Worm (Caenorhabditis elegans) whole organism, L4/young adult: ENCODE measurements around the gene R04B5.7.

Experiments
- W03F9.2 ChIP-seq: fragments of 150-350 bp; optimal IDR thresholded peaks from 2 replicates; lab custom pipeline; 2014; ENCODE audit warnings: missing biosample characterization, missing genetic modification characterization
- dao-5 ChIP-seq: sonication (generic microtip); optimal IDR thresholded peaks from 2 replicates; lab custom pipeline; 2016; ENCODE audit warnings: missing genotype, missing genetic modification characterization, moderate library complexity, missing compliant biosample characterization
- him-1 ChIP-seq: sonication (generic microtip); optimal IDR thresholded peaks from 2 replicates; lab custom pipeline; 2016; ENCODE audit warnings: missing genotype, missing genetic modification reagents, missing genetic modification characterization, missing compliant biosample characterization

R04B5.7 gene

DNA sequence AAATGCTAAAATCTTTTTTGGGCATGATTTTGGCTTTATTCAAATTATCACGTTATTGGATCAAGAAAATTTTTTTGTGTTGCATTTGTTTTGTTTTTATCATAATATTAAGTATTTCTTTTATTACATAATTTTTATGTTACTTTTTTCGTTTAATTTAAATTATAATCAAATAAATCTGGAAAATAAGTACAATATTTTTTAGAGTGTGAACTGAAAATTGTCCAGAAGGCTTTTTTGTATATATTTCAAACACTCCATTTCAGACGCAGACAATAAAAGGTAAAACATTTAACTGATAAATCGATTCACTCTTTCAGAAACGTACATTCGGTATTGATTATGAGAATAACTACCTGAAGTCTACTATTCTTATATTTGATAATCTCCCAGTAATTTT, 16.9 kb upstream of the R04B5.7 start, which contains the start of gene C08B6.11:
C08B6.11 (plus strand) TSS at position 301 of the 400 bp plus-strand sequence.
- TF ChIP-seq dao-5 (no peak), him-1 (tag; lab: Kevin White, UChicago) (no peak), W03F9.2 (tag; lab: Kevin White, UChicago) (no peak)

DNA sequence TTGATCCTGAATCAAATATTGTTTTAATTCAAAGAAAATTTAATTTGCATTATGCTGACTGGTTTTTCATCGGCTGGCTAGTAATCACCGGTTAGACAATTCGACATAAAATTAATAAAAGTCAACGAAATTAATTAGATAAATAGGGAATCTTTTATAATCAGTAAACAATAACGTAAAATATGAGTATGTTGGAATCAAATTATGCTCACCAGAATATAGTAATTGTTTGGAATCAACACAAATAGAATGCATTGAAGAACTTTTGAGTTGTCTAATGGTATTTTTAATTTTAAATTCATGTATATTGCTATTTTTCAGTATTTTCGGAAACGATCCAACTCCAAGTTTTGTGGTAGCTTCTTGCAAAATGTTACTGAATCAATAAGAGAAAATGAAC, 15.1 kb upstream of the R04B5.7 start, which contains the start of gene C08B6.2:
C08B6.2 (plus strand) TSS at position 301 of the 400 bp plus-strand sequence.
- TF ChIP-seq W03F9.2 (tag; lab: Kevin White, UChicago) (no peak), dao-5 (no peak), him-1 (tag; lab: Kevin White, UChicago) (no peak)

DNA sequence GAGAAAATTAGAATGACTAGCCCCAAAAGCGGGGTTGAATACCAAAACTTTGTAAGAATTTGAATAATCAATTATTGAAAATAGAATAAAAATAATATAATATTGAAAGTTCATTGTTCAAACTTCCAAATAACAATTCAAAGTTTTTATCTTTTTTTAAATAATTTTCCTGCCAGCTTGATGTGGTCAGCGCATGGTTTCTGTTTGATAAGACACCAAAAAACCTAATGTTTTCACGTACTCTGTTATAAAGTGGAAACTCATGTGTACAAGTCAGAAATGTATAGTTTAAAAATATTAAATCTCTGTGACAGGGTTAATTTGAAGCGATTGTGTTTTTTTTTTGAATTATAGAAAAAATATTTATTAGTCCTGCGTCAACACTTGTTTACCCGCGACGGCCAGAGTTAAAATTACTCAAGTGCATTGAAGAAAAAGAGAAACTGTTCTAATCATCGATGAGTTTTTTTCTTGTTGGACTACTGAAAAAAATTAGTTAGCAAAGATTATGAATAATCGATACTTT, 14.5 kb upstream of the R04B5.7 start, which contains the start of gene ugt-17:
ugt-17 (minus strand) TSS at position 180 of the 526 bp plus-strand sequence.
- TF ChIP-seq him-1 (tag; lab: Kevin White, UChicago), result no peak
- no peak for TF ChIP-seq dao-5
- no peak for TF ChIP-seq W03F9.2 (tag; lab: Kevin White, UChicago)

DNA sequence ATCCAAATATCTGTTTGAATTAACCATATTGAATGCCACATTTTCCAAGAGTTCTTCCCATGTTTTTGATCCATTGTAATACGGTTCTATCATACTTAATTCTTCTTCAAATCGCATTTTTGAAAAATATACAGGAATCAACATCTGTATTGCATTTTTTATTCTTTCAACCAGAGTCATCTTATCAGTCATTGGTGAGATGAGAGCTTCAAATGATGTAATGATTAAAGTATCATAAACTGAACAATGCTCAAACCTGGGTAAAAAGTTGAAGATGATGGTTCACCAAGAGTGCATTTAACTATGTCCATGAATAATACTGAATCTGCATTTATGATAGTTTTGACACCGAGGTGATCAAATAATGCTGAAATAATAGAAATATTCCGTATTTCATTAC, 13.4 kb upstream of the R04B5.7 start:
- no peak for TF ChIP-seq him-1 (tag; lab: Kevin White, UChicago)
- no peak for TF ChIP-seq W03F9.2 (tag; lab: Kevin White, UChicago)
- TF ChIP-seq dao-5, result no peak

DNA sequence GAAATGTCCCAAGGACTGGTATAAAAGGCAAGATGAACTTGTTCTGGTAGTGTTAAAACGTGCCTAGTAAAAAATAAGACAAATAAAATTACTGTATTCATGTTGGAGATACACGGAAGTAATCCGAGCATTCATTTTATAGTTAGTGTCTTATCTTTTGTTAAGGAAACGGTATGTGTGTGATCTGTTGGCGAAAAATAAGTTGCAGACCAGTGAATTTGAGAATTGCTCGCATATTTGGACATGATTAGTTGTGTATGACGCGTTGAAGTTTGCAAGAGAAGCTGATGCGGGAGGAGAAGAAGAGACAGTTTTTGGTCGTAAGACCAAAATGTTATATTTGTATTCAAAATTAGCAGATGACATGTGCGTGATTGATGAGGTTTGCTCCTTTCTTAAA, 11.6 kb upstream of the R04B5.7 start, which contains the start of gene C08B6.14:
C08B6.14 (minus strand) TSS at position 101 of the 400 bp plus-strand sequence.
- no peak for TF ChIP-seq him-1 (tag; lab: Kevin White, UChicago)
- no peak for TF ChIP-seq dao-5
- TF ChIP-seq W03F9.2 (tag; lab: Kevin White, UChicago), result no peak

DNA sequence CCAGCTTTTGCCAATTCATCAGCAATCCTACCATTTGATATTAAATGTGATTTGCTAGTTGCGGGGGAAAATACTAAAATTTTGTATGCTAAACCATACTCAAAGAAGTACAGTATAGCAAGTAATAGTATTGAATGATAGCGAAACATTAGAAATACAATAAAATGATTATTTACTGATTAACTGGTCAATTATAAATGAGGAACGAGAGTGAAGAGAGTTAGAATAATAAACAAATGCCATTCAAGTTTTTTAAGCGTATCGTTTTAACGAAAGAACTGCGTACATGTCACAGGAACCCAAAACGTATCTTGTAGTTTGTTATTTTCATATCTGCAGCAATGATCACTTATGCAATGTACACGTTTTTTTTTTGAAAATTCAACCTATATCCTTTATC, 8.1 kb upstream of the R04B5.7 start, which contains the start of gene ugt-47:
ugt-47 (minus strand) TSS at position 169 of the 400 bp plus-strand sequence.
- TF ChIP-seq W03F9.2 (tag; lab: Kevin White, UChicago) (no peak), dao-5 (no peak), him-1 (tag; lab: Kevin White, UChicago) (no peak)

DNA sequence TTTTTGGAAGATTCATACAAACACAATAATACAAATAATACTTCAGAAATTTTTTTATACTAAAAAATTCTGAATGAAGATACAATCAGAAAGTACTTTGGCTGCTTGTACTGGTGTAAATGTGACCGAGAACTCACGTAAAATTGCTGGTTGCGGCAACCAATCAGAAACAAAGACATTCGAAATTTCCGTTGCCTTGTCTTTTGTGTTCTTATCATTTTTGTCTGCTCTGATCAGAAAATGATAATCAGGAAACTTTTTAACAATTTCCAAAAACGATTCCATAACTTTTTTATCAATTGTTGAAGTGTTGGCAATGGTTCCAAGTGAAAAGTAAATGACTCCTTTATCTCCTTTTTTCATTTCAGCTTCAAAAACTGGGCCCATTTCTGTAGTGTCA, 6.6 kb upstream of the R04B5.7 start:
- TF ChIP-seq dao-5, result no peak
- TF ChIP-seq W03F9.2 (tag; lab: Kevin White, UChicago), result no peak
- no peak for TF ChIP-seq him-1 (tag; lab: Kevin White, UChicago)

DNA sequence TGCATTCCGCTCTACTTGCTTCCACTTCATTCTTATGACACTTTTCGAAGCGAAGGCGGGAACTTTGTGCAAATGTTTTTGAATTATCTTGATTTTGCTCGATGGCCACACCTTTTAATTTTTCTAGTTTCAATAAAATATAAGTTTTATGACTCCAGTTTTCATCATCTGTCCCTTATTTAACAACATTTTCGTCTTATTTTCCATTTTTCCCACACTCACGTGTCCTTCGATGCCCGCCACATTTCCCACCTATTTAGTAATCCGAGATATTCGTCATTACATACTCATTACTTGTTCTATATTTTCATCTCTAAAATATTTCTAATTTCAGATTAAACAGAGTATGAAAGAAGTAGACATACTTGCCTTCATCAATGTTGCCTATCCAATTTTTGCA, 4.0 kb upstream of the R04B5.7 start, which contains the start of gene srd-49:
srd-49 (plus strand) TSS at position 301 of the 400 bp plus-strand sequence.
- TF ChIP-seq W03F9.2 (tag; lab: Kevin White, UChicago) (no peak), dao-5 (no peak), him-1 (tag; lab: Kevin White, UChicago) (no peak)

DNA sequence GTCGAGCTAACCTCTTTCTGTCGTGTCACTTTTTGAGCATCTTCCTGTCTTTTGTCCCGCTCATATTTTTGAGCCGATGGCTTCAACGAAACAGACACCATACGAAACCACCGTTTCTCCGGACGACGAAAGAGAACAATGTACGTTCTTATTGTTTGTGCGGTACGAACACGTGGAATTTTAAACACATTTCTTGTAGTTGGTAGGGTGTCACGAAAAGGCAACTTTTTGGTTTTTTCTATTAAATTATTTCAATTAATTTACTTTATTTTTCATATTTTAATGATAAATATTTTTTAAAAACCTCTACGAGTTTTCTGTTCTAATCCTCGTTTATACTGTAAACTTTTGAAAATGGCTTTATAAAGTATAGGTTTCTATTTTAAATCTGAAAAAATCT, 791 bp upstream of the R04B5.7 start, which contains the start of gene R04B5.11:
R04B5.11 (minus strand) TSS at position 101 of the 400 bp plus-strand sequence.
- TF ChIP-seq him-1 (tag; lab: Kevin White, UChicago), result no peak
- TF ChIP-seq dao-5, result no peak
- no peak for TF ChIP-seq W03F9.2 (tag; lab: Kevin White, UChicago)

DNA sequence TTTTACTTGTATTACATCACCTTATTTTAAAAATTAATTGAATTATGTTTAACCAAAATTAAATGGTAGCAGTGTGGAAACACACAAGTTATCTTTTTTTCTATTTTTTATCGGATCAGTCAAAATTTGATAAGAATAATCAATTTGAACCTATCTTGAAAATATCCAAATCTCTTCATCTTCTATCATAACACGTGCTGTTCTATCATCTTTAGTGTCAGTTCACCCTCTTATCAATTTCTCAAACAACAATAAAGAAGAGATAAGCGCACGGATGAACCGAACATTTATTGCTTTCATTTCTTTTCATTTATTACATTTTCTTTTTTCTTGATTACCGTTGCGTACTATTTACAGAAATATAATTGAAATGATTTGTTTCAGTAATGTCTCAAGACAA, 3.3 kb downstream of the R04B5.7 start, which contains the start of gene R04B5.5:
R04B5.5 (plus strand) TSS at position 378 of the 400 bp plus-strand sequence.
- TF ChIP-seq dao-5 (no peak), W03F9.2 (tag; lab: Kevin White, UChicago) (no peak)

DNA sequence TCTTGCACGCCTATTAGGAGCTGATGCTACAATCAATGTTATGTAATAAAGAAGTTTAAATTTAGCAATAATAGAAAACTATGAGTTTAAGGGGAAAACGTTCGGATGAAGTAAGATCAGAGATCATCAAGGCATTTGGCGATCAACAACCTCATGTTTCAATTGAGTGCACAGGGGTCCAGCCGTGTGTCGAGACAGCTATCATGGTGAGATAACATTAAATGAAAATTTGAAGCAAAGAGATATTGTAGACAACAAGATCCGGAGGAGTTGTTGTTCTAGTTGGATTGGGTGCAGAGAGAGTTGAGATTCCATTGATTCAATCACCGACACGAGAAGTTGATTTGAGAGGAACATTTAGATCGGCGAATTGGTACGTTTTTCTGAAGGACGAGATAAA, 4.2 kb downstream of the R04B5.7 start:
- TF ChIP-seq him-1 (tag; lab: Kevin White, UChicago) (no peak), W03F9.2 (tag; lab: Kevin White, UChicago) (no peak), dao-5 (no peak)

DNA sequence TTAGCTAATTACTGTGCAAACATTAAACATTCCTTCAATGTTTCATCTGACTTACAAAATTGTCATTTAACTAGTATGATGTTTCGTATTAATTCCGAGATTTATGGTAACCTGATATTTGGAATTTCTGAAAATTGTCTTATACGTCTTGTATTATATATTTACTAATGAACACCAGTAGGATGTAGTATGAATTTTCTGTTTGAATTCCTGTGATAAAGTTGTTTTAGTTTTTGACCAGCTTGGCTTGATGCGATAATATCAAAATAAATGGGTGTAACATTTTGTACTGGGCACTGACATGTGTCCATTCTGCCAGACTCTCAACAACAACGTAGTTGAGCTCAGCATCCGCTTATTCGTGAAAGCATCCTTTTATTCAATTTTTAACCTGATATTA, 5.5 kb downstream of the R04B5.7 start, which contains the start of gene R04B5.6:
R04B5.6 (plus strand) TSS at position 301 of the 400 bp plus-strand sequence.
- TF ChIP-seq W03F9.2 (tag; lab: Kevin White, UChicago), result no peak
- no peak for TF ChIP-seq him-1 (tag; lab: Kevin White, UChicago)
- no peak for TF ChIP-seq dao-5

DNA sequence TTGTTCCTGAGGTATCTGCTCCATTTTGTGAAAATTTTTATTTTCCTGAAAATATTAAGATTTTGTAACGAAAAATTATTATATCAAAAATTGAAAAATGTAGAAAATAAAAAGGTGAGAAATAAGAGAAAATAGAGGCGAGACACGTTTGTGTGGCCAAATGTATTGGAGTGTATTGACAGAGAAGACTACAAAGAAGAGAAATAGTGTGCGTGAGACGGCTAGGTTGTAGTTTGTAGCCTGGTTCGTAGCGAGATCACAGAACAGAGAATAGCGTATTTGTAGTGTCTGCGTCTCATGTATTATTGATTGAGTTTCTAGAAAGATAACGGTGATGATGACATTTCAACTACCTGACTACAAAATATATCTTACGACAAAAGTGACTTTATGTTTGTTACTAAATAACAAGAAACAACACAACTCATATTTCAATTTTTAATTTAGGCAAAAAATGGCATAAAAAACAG, 6.3 kb downstream of the R04B5.7 start, which contains the start of gene nhr-12:
nhr-12 (minus strand) TSS at position 51 of the 470 bp plus-strand sequence.
- TF ChIP-seq dao-5 (no peak), him-1 (tag; lab: Kevin White, UChicago) (no peak), W03F9.2 (tag; lab: Kevin White, UChicago) (no peak)

DNA sequence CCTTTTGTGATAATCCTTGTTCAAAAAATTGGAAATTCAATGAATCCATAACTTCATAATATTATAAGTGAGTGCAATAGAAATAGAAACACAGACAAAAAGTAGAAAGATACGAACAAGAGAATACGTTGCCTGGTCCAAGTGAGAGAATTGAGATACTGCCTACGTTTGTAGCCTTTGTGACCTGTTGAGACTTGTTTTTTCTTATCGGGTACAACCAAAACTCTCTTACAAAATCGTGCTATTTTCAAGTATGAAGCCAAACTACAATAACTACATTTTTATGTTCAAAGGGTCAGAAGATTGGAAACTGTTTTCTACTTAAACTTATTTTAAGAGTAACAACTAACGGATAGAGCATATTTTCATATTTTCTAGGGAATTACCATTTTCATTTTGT, 8.7 kb downstream of the R04B5.7 start, which contains the start of gene nhr-205:
nhr-205 (minus strand) TSS at position 141 of the 400 bp plus-strand sequence.
- TF ChIP-seq him-1 (tag; lab: Kevin White, UChicago), result no peak
- no peak for TF ChIP-seq dao-5
- no peak for TF ChIP-seq W03F9.2 (tag; lab: Kevin White, UChicago)
